Fruit fly (Drosophila melanogaster): ENCODE measurements around the gene jus.

dm6 chr3R:29204033-29204432 is 9.2 kb upstream of the jus start, which contains the start of gene Cyt-c1L:
- TF ChIP-seq pan (optimal IDR thresholded peaks at IDR 0.05) = no peak
- no peak for TF ChIP-seq Hnf4 (GFP tag; optimal IDR thresholded peaks at IDR 0.05)
- TF ChIP-seq Sp1 (GFP tag; optimal IDR thresholded peaks at IDR 0.05) = no peak
- no peak for TF ChIP-seq usp (GFP tag; optimal IDR thresholded peaks at IDR 0.05)
- TF ChIP-seq HLH106 (tag; optimal IDR thresholded peaks at IDR 0.05) = no peak
- TF ChIP-seq psq (GFP tag; optimal IDR thresholded peaks at IDR 0.05) = no peak
- TF ChIP-seq CG9705 (GFP tag; optimal IDR thresholded peaks at IDR 0.05) = no peak
- TF ChIP-seq fru (GFP tag; optimal IDR thresholded peaks at IDR 0.05) = no peak
- no peak for TF ChIP-seq rgr (GFP tag; optimal IDR thresholded peaks at IDR 0.05)
- TF ChIP-seq br (GFP tag; optimal IDR thresholded peaks at IDR 0.05) = no peak
- no peak for TF ChIP-seq brk (GFP tag; optimal IDR thresholded peaks at IDR 0.05)
- no peak for TF ChIP-seq dl (GFP tag; optimal IDR thresholded peaks at IDR 0.05; ENCODE audit: insufficient read depth in 1 of 2, partially characterized antibody in 2 of 2)

All from whole organism, wandering third instar larva.